Worm (Caenorhabditis elegans) whole organism, L1 larva: Measurements from ENCODE around the gene skr-8.
"Not testable (repeated sequence)": the region's sequence is repeated elsewhere in the genome, so short reads cannot be mapped to it uniquely, and the experiment has no call there.

ENCODE experiments used
- C04F5.9 ChIP-seq: sonication (generic microtip); optimal IDR thresholded peaks from 2 replicates; lab custom pipeline; 2016; ENCODE audit warnings: missing genetic modification characterization, missing compliant biosample characterization
- alr-1 ChIP-seq: fragments of 200-800 bp; sonication (Bioruptor generic); optimal IDR thresholded peaks from 2 replicates; lab custom pipeline; 2018; ENCODE audit warnings: borderline replicate concordance, mild to moderate bottlenecking, missing genetic modification characterization, missing compliant biosample characterization
- blmp-1 ChIP-seq: fragments of 150-350 bp; optimal IDR thresholded peaks from 2 replicates; lab custom pipeline; 2014; ENCODE audit warnings: missing biosample characterization, missing genetic modification characterization
- ceh-82 ChIP-seq, 3 experiments: fragments of 150-350 bp in 1 of 3; sonication (generic microtip) in 2 of 3; optimal IDR thresholded peaks; 2 replicates each; lab custom pipeline; 2014 to 2017; ENCODE audit warnings: missing biosample characterization in 3 of 3, missing genetic modification characterization in 3 of 3
- ceh-90 ChIP-seq: sonication (generic microtip); optimal IDR thresholded peaks from 2 replicates; lab custom pipeline; 2016; ENCODE audit warnings: missing genetic modification characterization, missing compliant biosample characterization
- dpl-1 ChIP-seq, 3 experiments: fragments of 150-350 bp in 2 of 3; sonication (generic microtip) in 1 of 3; optimal IDR thresholded peaks; 2 replicates each; lab custom pipeline; 2014 to 2017; ENCODE audit warnings: missing biosample characterization in 3 of 3, missing genetic modification characterization in 3 of 3, missing genetic modification reagents in 3 of 3
- dsc-1 ChIP-seq: sonication (generic microtip); optimal IDR thresholded peaks from 2 replicates; lab custom pipeline; 2016; ENCODE audit warnings: mild to moderate bottlenecking, missing genetic modification characterization, missing compliant biosample characterization
- efl-1 ChIP-seq, 4 experiments: fragments of 150-350 bp; optimal IDR thresholded peaks in 3 of 4; peaks in 1 of 4; 1 replicate in 1 of 4; 2 replicates in 3 of 4; lab custom pipeline; 2014; ENCODE audit warnings: missing biosample characterization in 2 of 4, missing genetic modification characterization in 2 of 4, missing genetic modification reagents in 2 of 4
- elt-2 ChIP-seq: sonication (generic microtip); optimal IDR thresholded peaks from 2 replicates; lab custom pipeline; 2016; ENCODE audit warnings: missing genetic modification characterization, mild to moderate bottlenecking, inconsistent platforms, missing compliant biosample characterization, missing genetic modification reagents
- elt-3 ChIP-seq, 6 experiments: fragments of 150-350 bp in 1 of 6; sonication (generic microtip); optimal IDR thresholded peaks; 2 replicates each; lab custom pipeline; 2017 to 2018; ENCODE audit warnings: missing biosample characterization in 6 of 6, missing genetic modification characterization in 6 of 6, inconsistent platforms in 1 of 6
- ets-5 ChIP-seq: fragments of 200-800 bp; sonication (Bioruptor generic); IDR thresholded peaks from 2 replicates; pipeline ENCODE4 v1.3.6; 2022; ENCODE audit warnings: missing genetic modification characterization, missing compliant biosample characterization
- hpl-2 ChIP-seq: fragments of 150-350 bp; optimal IDR thresholded peaks from 2 replicates; lab custom pipeline; 2014; ENCODE audit warnings: missing biosample characterization, missing genetic modification reagents, missing genetic modification characterization
- lin-14 ChIP-seq: fragments of 200-800 bp; sonication (Bioruptor generic); optimal IDR thresholded peaks from 2 replicates; lab custom pipeline; 2018; ENCODE audit warnings: mild to moderate bottlenecking, missing genetic modification characterization, moderate library complexity, missing compliant biosample characterization
- lin-35 ChIP-seq, 2 experiments: fragments of 150-350 bp; optimal IDR thresholded peaks; 2 replicates each; lab custom pipeline; 2014; ENCODE audit warnings: missing biosample characterization in 2 of 2, missing genetic modification characterization in 2 of 2, missing genetic modification reagents in 2 of 2
- lsy-2 ChIP-seq, 2 experiments: fragments of 150-350 bp; optimal IDR thresholded peaks; 2 replicates each; lab custom pipeline; 2014; ENCODE audit warnings: missing biosample characterization in 2 of 2, missing genetic modification characterization in 2 of 2
- mab-9 ChIP-seq: fragments of 200-800 bp; sonication (Bioruptor generic); IDR thresholded peaks from 2 replicates; pipeline ENCODE4 v1.3.6; 2022; ENCODE audit warnings: missing genetic modification reagents, missing genetic modification characterization, missing compliant biosample characterization
- mep-1 ChIP-seq: fragments of 150-350 bp; optimal IDR thresholded peaks from 2 replicates; lab custom pipeline; 2014; ENCODE audit warnings: missing biosample characterization, missing genetic modification characterization
- nhr-237 ChIP-seq: fragments of 150-350 bp; optimal IDR thresholded peaks from 2 replicates; lab custom pipeline; 2014; ENCODE audit warnings: missing biosample characterization, missing genetic modification characterization
- nhr-71 ChIP-seq: sonication (generic microtip); optimal IDR thresholded peaks from 2 replicates; lab custom pipeline; 2016; ENCODE audit warnings: mild to moderate bottlenecking, missing genetic modification characterization, moderate library complexity, missing compliant biosample characterization
- nhr-90 ChIP-seq: sonication (generic microtip); optimal IDR thresholded peaks from 2 replicates; lab custom pipeline; 2016; ENCODE audit warnings: mild to moderate bottlenecking, missing genetic modification characterization, missing compliant biosample characterization; ENCODE audit not compliant: poor library complexity
- pag-3 ChIP-seq: sonication (generic microtip); optimal IDR thresholded peaks from 2 replicates; lab custom pipeline; 2017; ENCODE audit warnings: missing genetic modification characterization, mild to moderate bottlenecking, missing compliant biosample characterization, antibody characterized with exemption, borderline replicate concordance; ENCODE audit not compliant: insufficient read depth
- pax-3 ChIP-seq: fragments of 200-800 bp; sonication (Bioruptor generic); optimal IDR thresholded peaks from 2 replicates; lab custom pipeline; 2018; ENCODE audit warnings: mild to moderate bottlenecking, missing genetic modification characterization, moderate library complexity, missing compliant biosample characterization
- snu-23 ChIP-seq: sonication (generic microtip); optimal IDR thresholded peaks from 2 replicates; lab custom pipeline; 2016; ENCODE audit warnings: missing genetic modification characterization, missing compliant biosample characterization
- sox-4 ChIP-seq: sonication (generic microtip); optimal IDR thresholded peaks from 2 replicates; lab custom pipeline; 2016; ENCODE audit warnings: missing genetic modification characterization, missing compliant biosample characterization
- unc-30 ChIP-seq: sonication (generic microtip); optimal IDR thresholded peaks from 2 replicates; lab custom pipeline; 2017; ENCODE audit warnings: missing biosample characterization, missing genetic modification characterization

The skr-8 gene

DNA sequence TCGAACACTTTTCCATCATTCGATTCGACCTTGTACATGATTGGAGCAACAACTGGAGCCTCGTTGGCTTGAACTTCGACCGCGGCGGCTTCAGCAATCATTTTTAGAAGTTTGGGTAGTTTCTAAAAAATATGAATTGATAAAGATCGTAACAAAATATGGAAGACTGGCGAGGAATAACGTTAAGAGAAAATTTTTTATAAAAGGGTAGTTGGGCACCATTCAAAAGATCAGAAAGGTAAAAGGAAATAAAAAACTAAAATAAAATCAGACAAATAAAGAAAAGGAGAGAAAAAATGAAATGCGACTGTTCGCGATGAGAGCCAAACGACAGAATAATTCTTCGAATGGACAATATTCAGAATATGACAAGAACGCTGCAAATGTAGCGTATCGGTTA lies at the start of gene skr-8:
skr-8 (minus strand) TSS at position 101 of the 400 bp plus-strand sequence.
- TF ChIP-seq unc-30 (tag; lab: Kevin White, UChicago); sox-4 (tag; lab: Kevin White, UChicago); efl-1 (optimal IDR thresholded peaks at IDR 0.05; lab: Kevin White, UChicago); efl-1 (GFP tag; optimal IDR thresholded peaks at IDR 0.05 in 1 of 2; lab: Kevin White, UChicago): not testable (repeated sequence)

DNA sequence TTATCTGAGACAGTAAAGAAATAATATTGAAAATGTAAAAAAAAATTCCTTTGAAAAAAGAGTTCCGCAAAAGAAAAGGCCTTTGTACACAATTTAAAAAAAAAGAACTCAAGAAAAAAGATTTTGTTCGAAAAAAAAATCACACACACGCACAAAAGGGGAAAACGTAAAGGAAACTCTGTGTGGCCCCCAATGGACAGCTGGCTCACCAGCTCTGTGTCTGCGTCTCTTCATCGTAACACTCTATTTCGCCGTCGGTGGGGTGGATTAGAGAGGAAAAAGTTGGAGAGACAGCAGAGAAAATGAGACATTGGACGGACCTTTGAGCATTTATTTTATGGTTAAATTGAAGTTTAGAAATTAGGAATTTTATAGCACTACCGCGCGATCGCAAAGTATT lies 49.4 kb upstream of the skr-8 start:
- TF ChIP-seq lsy-2 (tag; optimal IDR thresholded peaks at IDR 0.05; lab: Kevin White, UChicago) (peak in 1 of 2 experiments; percentile 5), snu-23 (peak; percentile 23), alr-1 (tag; lab: Kevin White, UChicago) (no peak), nhr-71 (peak; percentile 33), efl-1 (optimal IDR thresholded peaks at IDR 0.05; lab: Kevin White, UChicago) (peak; percentile 35 to 39), efl-1 (GFP tag; optimal IDR thresholded peaks at IDR 0.05 in 1 of 2; lab: Kevin White, UChicago) (peak; percentile 31 to 84), ceh-82 (tag; optimal IDR thresholded peaks at IDR 0.05; lab: Kevin White, UChicago) (peak in 1 of 3 experiments; percentile 20), nhr-237 (tag; lab: Kevin White, UChicago) (no peak), lin-35 (GFP tag; optimal IDR thresholded peaks at IDR 0.05; lab: Kevin White, UChicago) (peak in 1 of 2 experiments; percentile 25), lin-14 (GFP tag; lab: Kevin White, UChicago) (peak; percentile 68), hpl-2 (no peak), dpl-1 (GFP tag; optimal IDR thresholded peaks at IDR 0.05; lab: Kevin White, UChicago) (peak in 1 of 3 experiments; percentile 14)

DNA sequence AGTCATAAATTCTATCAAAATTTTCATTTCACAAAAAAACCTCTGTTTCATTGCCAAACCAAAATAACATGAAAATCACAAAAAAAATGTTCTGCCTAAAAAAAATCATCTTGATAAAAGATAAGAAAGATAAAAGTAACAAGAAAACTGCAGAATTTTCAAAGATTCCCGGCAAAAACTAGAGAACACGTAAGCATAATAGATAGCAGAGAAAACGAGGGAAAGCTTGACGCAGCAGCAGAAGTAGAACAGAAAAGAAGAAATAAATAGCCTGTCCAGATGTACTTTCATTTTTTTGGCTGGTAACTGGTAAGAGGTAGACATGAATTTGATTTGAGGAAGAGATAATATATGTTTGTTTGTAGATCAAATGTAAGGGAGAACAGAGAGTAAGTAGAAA lies 45.1 kb upstream of the skr-8 start:
- TF ChIP-seq pag-3 (tag; lab: Kevin White, UChicago) (peak; percentile 44), efl-1 (optimal IDR thresholded peaks at IDR 0.05; lab: Kevin White, UChicago) (peak; percentile 17 to 19), efl-1 (GFP tag; optimal IDR thresholded peaks at IDR 0.05 in 1 of 2; lab: Kevin White, UChicago) (no peak), lin-35 (GFP tag; optimal IDR thresholded peaks at IDR 0.05; lab: Kevin White, UChicago) (peak in 1 of 2 experiments; percentile 6), blmp-1 (tag; lab: Kevin White, UChicago) (peak; percentile 78), dpl-1 (GFP tag; optimal IDR thresholded peaks at IDR 0.05; lab: Kevin White, UChicago) (peak in 1 of 3 experiments; percentile 0), elt-3 (tag; optimal IDR thresholded peaks at IDR 0.05; lab: Kevin White, UChicago) (peak in 1 of 6 experiments; percentile 50), ets-5 (GFP tag; lab: Robert Waterston, UW) (no peak), mep-1 (tag; lab: Kevin White, UChicago) (no peak), unc-30 (tag; lab: Kevin White, UChicago) (no peak)
- TF ChIP-seq, all 84 proteins: peak for 6

DNA sequence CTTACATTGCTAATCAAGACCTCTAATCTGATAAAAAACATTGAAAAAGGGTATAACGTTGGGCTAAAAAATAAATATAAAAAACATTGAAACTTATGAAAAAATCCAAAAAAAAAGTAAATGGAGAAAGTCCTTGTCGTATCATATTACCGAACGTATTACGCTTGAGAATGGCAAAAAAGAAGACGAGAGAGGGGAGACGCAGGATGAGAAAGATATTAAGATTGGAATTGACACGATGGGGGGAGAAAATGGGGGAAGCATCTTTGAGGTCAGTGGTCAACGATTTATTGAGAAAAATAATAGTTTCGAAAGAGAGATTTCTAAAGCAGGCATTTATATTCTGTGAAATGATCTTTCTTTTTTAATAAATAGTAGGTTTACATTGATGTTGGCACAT lies 43.7 kb upstream of the skr-8 start:
- peak; percentile 24 for TF ChIP-seq mep-1 (tag; lab: Kevin White, UChicago)
- TF ChIP-seq ceh-90 (tag; lab: Kevin White, UChicago), result no peak
- TF ChIP-seq lin-14 (GFP tag; lab: Kevin White, UChicago), result no peak
- peak; percentile 13 for TF ChIP-seq nhr-71
- TF ChIP-seq nhr-90, result no peak
- TF ChIP-seq C04F5.9 (tag; lab: Kevin White, UChicago), result no peak
- TF ChIP-seq blmp-1 (tag; lab: Kevin White, UChicago), result peak; percentile 75
- TF ChIP-seq dsc-1 (tag; lab: Kevin White, UChicago), result peak; percentile 26
- TF ChIP-seq pag-3 (tag; lab: Kevin White, UChicago), result peak; percentile 73
- TF ChIP-seq, all 84 proteins: peak for 5

DNA sequence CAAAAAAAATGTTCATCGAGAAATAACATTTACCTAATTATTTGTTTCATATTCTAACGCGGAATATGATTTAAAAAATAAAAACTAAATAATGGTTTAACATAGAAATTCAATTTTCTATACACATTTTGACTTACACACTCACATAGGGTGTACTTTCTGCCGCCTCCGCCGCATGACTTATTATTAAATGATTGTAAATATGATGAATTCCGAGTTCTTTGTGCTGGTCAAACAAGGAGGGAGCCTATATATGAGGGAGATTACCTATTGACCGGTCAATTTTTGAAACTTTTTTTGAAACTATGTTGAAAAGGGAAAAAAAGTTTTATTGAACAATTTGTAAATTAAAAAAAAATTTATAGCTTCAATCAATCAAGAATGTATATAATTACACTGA lies 42.2 kb upstream of the skr-8 start:
- TF ChIP-seq C04F5.9 (tag; lab: Kevin White, UChicago), result no peak
- TF ChIP-seq elt-2 (tag; lab: Kevin White, UChicago), result peak; percentile 4

DNA sequence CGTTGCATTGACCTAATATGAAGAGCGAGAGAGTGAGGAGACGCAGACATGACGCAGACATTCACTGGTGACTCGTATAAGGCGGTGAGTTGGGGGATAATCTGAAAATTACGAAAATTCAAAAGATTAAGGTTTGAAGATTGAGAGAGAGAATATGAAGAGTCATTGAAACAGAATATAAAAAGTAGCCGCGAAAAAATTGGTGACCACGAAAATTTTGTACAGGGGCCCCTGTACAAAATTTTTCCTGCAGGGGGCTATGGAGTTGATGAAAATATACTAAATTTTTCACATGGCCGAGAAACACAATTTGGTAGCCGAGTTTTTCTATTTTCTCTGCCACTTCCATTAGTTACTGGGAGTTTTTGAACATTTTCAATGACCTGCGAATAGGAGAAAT lies 41.1 kb upstream of the skr-8 start, which contains the start of gene cnnm-1:
cnnm-1 (minus strand) TSS at position 101 of the 400 bp plus-strand sequence.
- TF ChIP-seq mab-9, result no peak
- TF ChIP-seq pax-3 (tag; lab: Kevin White, UChicago), result no peak
- peak; percentile 15 for TF ChIP-seq dsc-1 (tag; lab: Kevin White, UChicago)
- no peak for TF ChIP-seq nhr-237 (tag; lab: Kevin White, UChicago)
